Worm (Caenorhabditis elegans) whole organism, dauer: ENCODE results near the gene nspd-5.
"Not testable (repeated sequence)": the region's sequence is repeated elsewhere in the genome, so short reads cannot be mapped to it uniquely, and the experiment has no call there.

Source experiments
- unc-62 ChIP-seq: sonication (generic microtip); optimal IDR thresholded peaks from 2 replicates; lab custom pipeline; 2017; ENCODE audit warnings: missing biosample characterization, missing genetic modification reagents, missing genetic modification characterization

nspd-5 gene

DNA sequence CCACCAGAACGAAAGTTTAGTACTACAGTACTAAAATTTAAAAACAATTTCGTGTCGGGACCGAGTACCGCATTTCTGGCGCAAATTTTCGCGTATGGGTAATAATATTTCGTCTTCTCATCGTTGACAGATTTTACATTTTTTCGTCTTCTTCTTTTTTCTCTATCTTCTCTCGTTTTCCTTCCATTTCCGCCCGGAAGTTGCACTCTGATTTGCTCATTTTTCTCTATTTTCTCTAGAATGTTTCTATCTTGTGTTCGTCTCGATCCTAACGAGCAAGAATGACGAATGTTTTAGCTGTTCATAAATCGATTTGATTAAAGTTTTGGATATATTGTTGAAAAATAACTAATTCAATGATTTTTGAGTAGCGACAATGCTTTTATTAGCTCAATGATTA lies 4.7 kb downstream of the nspd-5 start:
- no peak for TF ChIP-seq unc-62

DNA sequence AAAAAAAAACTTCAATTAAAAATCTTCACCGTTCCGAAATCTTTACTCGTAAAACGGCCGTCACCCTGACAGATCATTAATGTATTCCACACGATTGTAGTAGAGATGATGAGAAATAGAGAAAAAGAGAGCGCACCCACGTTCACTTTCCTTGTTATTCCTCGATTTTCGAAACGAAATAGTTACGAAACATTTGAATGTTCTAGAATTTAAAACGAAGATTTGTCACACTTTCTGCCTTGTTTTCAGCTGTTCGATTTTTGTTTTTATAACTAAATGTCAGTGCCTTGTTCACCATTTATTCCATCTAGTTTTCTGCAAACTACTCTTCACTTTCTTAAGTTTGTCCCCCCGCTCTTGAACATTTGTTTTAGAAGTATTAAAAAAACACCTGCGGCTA lies 5.4 kb downstream of the nspd-5 start:
- no peak for TF ChIP-seq unc-62

DNA sequence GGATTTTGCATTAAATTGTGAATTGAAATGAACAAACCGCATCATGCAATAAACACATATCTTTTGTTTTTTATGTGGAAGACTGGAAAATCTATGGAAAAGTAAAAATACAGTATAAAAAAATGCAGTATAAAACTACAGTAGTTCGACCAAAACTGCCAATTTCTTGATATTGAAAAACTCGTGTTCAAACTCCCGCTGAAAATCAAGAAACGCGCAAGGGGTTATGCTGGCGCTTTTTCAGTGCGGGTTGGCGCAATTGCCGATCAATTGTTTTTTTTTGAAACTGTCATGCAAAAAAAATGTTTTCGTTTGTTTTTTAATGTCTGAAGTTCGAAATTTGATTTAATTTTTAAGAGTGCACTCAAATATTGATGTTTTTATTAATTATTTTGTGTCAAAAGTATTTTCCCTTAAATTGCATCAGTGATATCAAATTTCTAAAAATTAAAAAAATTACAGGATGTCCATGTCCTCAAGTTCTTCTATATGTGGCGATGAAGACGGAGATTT lies 8.5 kb downstream of the nspd-5 start, which contains the start of gene dnj-9:
TSS of gene dnj-9 (plus strand) at position 463 of the 513 bp plus-strand sequence.
- no peak for TF ChIP-seq unc-62

DNA sequence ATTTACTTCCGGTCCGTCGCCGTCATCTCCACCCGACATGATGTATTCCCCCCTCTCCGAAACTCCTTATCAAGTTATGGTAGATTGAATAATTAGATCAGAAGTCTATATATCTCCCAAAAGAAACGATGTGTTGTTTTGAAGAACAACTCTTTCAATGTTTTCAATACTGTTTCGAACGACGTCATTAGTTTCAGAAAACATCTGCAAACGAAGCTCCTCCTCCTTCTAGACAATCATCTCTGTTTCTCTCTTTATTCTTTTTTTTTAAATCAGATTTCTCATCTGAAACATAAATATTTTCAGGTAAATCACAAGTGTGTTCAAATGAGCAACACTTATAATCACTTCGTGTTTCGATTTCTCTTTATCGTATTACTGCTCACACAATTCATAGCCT lies 10.3 kb downstream of the nspd-5 start, which contains the start of gene T23B7.3:
TSS of gene T23B7.3 (plus strand) at position 301 of the 400 bp plus-strand sequence.
- TF ChIP-seq unc-62, result no peak

DNA sequence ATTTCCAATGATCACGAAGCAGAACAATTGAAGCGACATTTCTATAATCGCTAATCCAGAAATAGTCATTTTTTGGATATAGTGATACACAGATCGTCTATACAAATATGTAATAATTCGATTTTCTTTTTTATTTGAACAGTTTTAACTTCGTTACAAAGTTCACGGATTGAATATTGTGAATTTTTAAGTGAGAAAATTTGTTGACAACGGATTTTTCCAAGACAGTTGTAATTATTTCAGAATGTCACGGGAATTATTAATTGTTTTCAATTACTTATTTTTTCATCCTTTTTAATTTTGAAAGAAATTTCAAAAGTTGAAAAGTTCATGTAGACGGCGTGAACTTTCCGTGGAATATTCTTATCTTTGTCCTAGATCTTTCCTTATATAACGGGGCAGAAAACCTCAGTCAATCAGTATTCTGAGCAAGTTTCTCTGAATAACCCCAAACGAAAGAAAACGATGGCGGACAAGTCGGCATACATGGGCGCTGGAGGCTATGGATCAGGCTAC lies 18.0 kb downstream of the nspd-5 start, which contains the start of the genes T23B7.2 and nspd-4:
TSS of gene T23B7.2 (minus strand) at position 101 of the 516 bp plus-strand sequence.
TSS of gene nspd-4 (plus strand) at position 466 of the 516 bp plus-strand sequence.
- not testable (repeated sequence) for TF ChIP-seq unc-62

DNA sequence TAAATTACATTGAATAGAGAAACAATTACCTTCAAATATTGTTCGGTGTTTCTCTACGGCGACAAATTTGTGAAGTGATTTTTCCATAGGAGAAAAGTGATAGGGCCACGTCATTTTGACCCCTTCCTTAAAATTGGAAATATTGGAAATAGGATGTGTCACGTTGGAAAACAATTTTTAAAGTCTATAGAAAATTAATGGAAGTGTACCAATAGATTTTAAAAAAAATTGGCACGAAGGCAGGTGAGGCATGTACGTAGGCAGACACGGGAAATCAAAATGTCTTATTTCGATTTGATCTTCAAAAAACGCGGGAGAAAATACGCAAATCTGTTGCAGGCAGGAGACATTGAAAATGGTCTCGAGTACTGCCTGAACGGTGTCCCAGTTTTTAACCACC lies 22.5 kb downstream of the nspd-5 start, which contains the start of gene C33F10.12:
TSS of gene C33F10.12 (minus strand) at position 101 of the 400 bp plus-strand sequence.
- TF ChIP-seq unc-62, result no peak

DNA sequence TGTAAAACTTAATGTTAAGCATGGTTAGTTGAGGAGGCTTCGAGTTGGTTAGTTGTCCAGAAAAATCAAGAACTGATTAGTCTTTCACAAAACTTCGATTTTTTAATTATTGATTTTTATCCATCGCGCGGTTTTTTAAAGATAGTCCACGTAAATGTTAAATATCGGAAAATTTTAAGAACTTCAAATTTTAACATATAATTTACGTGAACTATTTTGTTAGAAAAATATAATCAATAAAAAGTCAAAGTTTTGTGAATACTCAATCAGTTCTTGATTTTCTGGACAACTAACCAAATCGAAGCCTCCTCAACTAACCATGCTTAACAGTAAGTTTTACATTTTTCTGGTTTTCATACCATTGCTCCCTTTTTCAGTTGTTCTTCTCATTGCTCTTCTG lies 25.4 kb downstream of the nspd-5 start, which contains the start of the genes C33F10.11 and C33F10.1:
TSS of gene C33F10.11 (minus strand) at position 101 of the 400 bp plus-strand sequence.
TSS of gene C33F10.1 (plus strand) at position 263 of the 400 bp plus-strand sequence.
- no peak for TF ChIP-seq unc-62

DNA sequence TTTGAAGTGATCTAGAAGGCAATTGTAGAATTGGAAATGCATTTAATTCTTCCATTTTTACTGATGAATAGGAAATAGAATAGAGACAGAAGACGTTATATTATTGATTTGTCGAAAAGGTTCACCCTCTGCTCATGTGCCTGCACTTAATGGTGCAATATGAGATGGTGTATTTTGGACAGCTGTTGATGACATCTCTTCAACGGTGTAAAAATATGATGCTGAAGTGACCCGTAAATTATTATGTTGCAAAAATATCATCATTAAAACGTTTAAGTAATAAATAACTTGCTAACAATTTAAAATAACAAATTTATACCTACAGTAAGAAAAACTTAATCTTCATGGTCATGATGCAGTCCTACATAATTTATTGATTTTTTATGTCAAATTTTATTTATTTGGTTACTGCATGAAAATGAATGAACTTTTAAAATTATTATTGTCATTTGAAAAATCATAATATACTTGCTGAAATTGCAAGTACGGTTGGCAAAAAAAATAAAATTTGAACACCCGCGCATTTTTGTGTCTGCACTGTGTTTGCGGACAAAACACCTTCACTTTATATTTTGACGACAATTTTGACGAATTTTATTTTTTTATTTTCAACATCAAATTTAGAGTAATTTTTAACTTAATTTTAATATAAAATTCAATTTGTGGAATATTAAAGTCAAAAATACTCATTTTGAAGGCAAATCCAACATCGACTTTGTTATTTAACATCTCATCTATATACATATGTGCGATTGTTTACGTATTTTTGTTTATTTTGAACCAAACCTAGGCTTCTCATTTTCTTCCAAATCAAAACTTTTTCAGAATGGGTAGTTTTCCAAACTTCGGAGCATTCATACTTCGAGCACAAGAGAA lies 32.2 kb downstream of the nspd-5 start, which contains the start of the genes fbxb-88 and tbck-1:
TSS of gene fbxb-88 (minus strand) at position 151 of the 876 bp plus-strand sequence.
TSS of gene tbck-1 (plus strand) at position 826 of the 876 bp plus-strand sequence.
- no peak for TF ChIP-seq unc-62

DNA sequence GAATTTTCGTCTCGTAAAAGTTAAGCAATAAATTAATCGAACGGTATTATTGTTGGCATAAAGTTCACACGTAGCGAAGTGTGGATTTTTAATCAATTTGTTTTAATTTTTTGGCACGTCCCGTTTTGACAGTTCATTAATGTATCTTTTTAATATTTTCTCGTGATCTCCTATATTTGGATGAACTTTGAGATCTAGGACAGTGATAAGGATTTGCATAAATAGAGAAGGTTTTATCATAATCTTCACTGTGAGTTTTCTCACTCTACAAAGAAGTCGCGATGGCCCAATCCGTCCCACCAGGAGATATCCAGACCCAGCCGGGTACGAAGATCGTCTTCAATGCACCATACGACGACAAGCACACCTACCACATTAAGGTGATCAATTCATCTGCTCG lies 35.0 kb downstream of the nspd-5 start, which contains the start of the genes C33F10.8 and msp-40:
TSS of gene C33F10.8 (minus strand) at position 101 of the 400 bp plus-strand sequence.
TSS of gene msp-40 (plus strand) at position 282 of the 400 bp plus-strand sequence.
- not testable (repeated sequence) for TF ChIP-seq unc-62

DNA sequence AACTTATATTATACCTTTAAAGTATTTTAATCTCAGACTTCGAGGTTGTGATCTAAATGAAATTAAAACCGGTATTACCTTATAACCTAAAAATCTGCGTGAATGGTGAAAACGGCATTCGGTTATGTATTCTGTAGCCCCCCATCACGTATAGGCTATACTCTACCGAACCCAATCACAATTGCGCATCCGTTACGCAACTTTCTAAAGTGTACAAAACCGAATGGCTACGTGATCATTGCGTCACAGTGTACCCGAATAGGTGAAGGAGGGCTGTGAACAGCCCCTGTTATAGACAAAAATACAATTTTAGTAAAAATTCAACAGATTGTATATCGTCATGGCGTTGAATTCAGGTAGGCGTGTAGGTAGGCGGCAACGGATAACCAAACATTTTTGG lies 37.5 kb downstream of the nspd-5 start:
- TF ChIP-seq unc-62, result no peak

DNA sequence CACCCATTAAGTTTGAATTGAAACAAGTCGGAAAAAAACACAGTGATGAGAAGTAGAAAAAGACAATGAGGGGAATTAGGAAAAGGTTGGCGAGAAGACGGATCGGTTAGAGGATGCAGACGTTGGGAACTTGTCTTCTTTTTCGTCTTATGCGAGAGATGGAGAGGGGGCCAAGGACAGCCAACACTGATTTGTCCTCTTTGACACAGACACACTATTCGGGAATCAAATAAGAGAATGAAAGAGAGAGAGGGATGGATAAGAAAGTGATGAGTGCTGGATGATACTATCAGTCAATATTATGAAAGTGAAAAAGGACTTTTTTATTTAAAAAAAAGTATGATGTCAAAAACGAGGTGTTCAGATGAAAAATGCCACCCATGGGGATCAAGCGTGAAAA lies 38.4 kb downstream of the nspd-5 start, which contains the start of gene lact-5:
TSS of gene lact-5 (minus strand) at position 1 of the 400 bp plus-strand sequence.
- no peak for TF ChIP-seq unc-62

DNA sequence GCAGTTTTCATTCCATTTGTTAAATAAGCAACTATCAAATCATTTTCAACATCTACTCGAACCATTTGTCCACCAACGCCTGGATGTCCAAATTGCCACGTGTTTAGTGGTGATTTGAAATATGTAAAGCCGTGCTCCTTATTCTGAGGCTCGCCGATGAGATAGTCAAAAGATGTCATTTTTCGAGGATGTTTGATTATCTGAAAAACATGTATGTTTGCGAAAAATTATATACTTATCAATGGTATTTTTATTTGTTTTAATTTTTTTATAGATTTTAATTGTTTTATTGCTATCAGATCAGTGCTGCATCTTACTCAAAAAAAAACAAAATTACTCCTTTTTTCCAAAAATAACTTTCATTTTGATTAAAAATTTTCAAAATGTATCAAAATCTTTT lies 41.4 kb downstream of the nspd-5 start:
- TF ChIP-seq unc-62, result no peak

DNA sequence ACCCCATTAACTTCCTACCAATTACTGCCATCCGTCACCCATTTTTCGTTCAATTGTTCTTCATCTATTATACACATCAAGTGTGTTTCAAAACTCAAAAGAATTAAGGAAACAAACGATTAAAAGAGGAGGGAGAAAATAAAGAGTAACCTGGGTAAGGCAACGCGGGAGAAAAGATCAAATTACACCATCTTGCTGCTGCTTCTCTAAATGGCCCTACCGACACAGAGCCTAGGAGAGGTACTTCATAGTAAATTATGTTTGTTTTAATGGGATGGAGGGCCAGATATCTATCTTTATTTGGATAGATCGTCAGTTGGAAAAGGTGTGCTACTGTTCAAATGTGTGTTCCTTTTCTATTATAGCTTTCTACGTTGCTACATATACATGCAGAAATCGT lies 44.8 kb downstream of the nspd-5 start:
- TF ChIP-seq unc-62, result no peak

DNA sequence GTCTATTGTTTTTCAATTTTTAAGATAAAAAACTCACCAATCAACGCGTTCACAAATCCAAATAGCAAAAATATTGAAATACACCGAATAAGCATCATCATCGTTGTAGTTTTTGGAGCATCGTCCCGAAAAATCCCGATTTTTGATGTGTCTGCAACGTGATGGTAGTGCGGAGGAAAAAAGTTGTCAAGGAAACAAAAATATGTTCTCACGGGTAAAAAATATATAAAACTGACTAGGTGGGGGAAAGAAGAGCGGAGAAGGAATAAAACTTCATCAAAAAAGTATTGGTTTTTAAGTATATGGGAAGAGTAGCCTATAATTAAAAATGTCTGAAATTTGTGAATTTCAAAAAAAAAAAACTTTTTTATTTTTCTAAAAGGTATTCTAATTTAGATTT lies 48.2 kb downstream of the nspd-5 start, which contains the start of gene rig-6:
TSS of gene rig-6 (minus strand) at position 101 of the 400 bp plus-strand sequence.
- TF ChIP-seq unc-62, result no peak
